5 worm cellular contexts compared by ENCODE assay signal in the genomic region with DNA sequence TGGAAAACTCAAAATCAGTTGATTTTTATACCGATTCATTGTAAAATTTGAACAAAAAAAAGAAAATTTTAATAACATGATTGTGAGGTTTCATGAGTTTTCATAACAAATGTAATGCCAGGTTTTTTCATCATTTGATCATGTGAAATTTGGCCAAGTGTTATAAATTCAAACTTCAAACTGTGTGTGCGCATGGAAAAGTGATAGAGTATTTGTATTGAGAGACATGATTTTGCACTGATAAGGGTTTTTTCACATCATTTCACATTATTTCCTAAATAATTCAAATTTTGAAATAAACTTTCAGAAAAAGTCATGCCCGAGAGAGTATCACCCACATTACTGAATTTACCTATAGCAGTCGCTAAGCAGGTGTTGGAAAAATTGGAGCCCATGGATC.
TF ChIP-seq lines count a peak whose summit lies in the region.

A gene (plus strand): TSS at position 277 of the 400 bp plus-strand sequence.

TF ChIP-seq in whole organism, L1 larva, 84 proteins besides CTCF, POLR2A, EP300 and RAD21:
- TF ChIP-seq elt-2 (tag; optimal IDR thresholded peaks at IDR 0.05; lab: Kevin White, UChicago) (peak; percentile 32), lin-35 (GFP tag; optimal IDR thresholded peaks at IDR 0.05; lab: Kevin White, UChicago) (peak in 1 of 2 experiments; percentile 45), dsc-1 (tag; optimal IDR thresholded peaks at IDR 0.05; lab: Kevin White, UChicago) (no peak), alr-1 (tag; optimal IDR thresholded peaks at IDR 0.05; lab: Kevin White, UChicago; ENCODE audit: borderline replicate concordance) (no peak), hlh-17 (GFP tag; optimal IDR thresholded peaks at IDR 0.05; lab: Kevin White, UChicago; ENCODE audit: borderline replicate concordance) (no peak)

TF ChIP-seq in whole organism, L2 larva, 48 proteins besides CTCF, POLR2A, EP300 and RAD21:
- TF ChIP-seq fos-1 (tag; optimal IDR thresholded peaks at IDR 0.05; lab: Kevin White, UChicago) (peak; percentile 13), sem-4 (tag; optimal IDR thresholded peaks at IDR 0.05; lab: Kevin White, UChicago) (no peak), nhr-25 (tag; optimal IDR thresholded peaks at IDR 0.05; lab: Kevin White, UChicago) (no peak), ceh-82 (tag; optimal IDR thresholded peaks at IDR 0.05; lab: Kevin White, UChicago) (no peak), crh-2 (tag; optimal IDR thresholded peaks at IDR 0.05; lab: Kevin White, UChicago) (peak; percentile 7)

TF ChIP-seq in whole organism, L3 larva, 47 proteins besides CTCF, POLR2A, EP300 and RAD21:
- TF ChIP-seq nhr-76 (tag; optimal IDR thresholded peaks at IDR 0.05; lab: Kevin White, UChicago): no peak
- TF ChIP-seq pqm-1 (tag; optimal IDR thresholded peaks at IDR 0.05; lab: Kevin White, UChicago): peak; percentile 41
- TF ChIP-seq elt-2 (tag; optimal IDR thresholded peaks at IDR 0.05; lab: Kevin White, UChicago): peak; percentile 59
- no peak for TF ChIP-seq ztf-4 (tag; optimal IDR thresholded peaks at IDR 0.05; lab: Kevin White, UChicago)

TF ChIP-seq in whole organism, L4 larva, 104 proteins besides CTCF, POLR2A, EP300 and RAD21:
- TF ChIP-seq aha-1 (tag; lab: Kevin White, UChicago) (peak; percentile 88), nhr-237 (tag; optimal IDR thresholded peaks at IDR 0.05; lab: Kevin White, UChicago) (no peak), zip-2 (tag; optimal IDR thresholded peaks at IDR 0.05; lab: Kevin White, UChicago) (no peak), duxl-1 (tag; optimal IDR thresholded peaks at IDR 0.05; lab: Kevin White, UChicago; ENCODE audit: poor library complexity) (no peak), dve-1 (tag; optimal IDR thresholded peaks at IDR 0.05; lab: Kevin White, UChicago; ENCODE audit: insufficient read depth) (peak; percentile 16), ztf-11 (tag; optimal IDR thresholded peaks at IDR 0.05; lab: Kevin White, UChicago) (no peak), ZK337.2 (GFP tag; IDR thresholded peaks at IDR 0.05; lab: Robert Waterston, UW) (no peak), set-16 (GFP tag; IDR thresholded peaks at IDR 0.05; lab: Robert Waterston, UW) (no peak), aly-2 (tag; optimal IDR thresholded peaks at IDR 0.05; lab: Kevin White, UChicago) (no peak), vab-7 (GFP tag; IDR thresholded peaks at IDR 0.05; lab: Robert Waterston, UW) (no peak), ceh-28 (tag; optimal IDR thresholded peaks at IDR 0.05; lab: Kevin White, UChicago) (no peak), dmd-9 (GFP tag; IDR thresholded peaks at IDR 0.05; lab: Robert Waterston, UW) (no peak), rbr-2 (tag; optimal IDR thresholded peaks at IDR 0.05; lab: Kevin White, UChicago) (no peak), hlh-30 (tag; optimal IDR thresholded peaks at IDR 0.05; lab: Kevin White, UChicago; ENCODE audit: insufficient read depth) (peak; percentile 33), ctbp-1 (GFP tag; IDR thresholded peaks at IDR 0.05; lab: Robert Waterston, UW) (no peak), skn-1 (tag; optimal IDR thresholded peaks at IDR 0.05; lab: Kevin White, UChicago) (no peak), sdz-12 (GFP tag; optimal IDR thresholded peaks at IDR 0.05; lab: Kevin White, UChicago) (no peak), lir-3 (tag; optimal IDR thresholded peaks at IDR 0.05; lab: Kevin White, UChicago) (no peak), daf-19 (GFP tag; conservative IDR thresholded peaks at IDR 0.05; lab: Robert Waterston, UW) (no peak), daf-16 (GFP tag; optimal IDR thresholded peaks at IDR 0.05; lab: Kevin White, UChicago) (no peak), daf-16 (tag; optimal IDR thresholded peaks at IDR 0.05; lab: Kevin White, UChicago) (peak; percentile 58), ceh-32 (tag; optimal IDR thresholded peaks at IDR 0.05; lab: Kevin White, UChicago; ENCODE audit: poor library complexity) (no peak), Y48G9A.11 (GFP tag; IDR thresholded peaks at IDR 0.05; lab: Robert Waterston, UW) (no peak), ces-1 (GFP tag; optimal IDR thresholded peaks at IDR 0.05; lab: Kevin White, UChicago) (no peak), pqm-1 (tag; optimal IDR thresholded peaks at IDR 0.05; lab: Kevin White, UChicago) (peak; percentile 78), egl-27 (tag; optimal IDR thresholded peaks at IDR 0.05; lab: Kevin White, UChicago) (no peak), lin-15B (tag; optimal IDR thresholded peaks at IDR 0.05; lab: Kevin White, UChicago) (no peak), nhr-28 (tag; optimal IDR thresholded peaks at IDR 0.05; lab: Kevin White, UChicago) (peak; percentile 35), F49E8.2 (tag; optimal IDR thresholded peaks at IDR 0.05; lab: Kevin White, UChicago; ENCODE audit: borderline replicate concordance) (no peak), snpc-1.2 (GFP tag; IDR thresholded peaks at IDR 0.05; lab: Robert Waterston, UW) (no peak), T26A8.4 (GFP tag; IDR thresholded peaks at IDR 0.05; lab: Robert Waterston, UW) (no peak), ceh-44 (GFP tag; IDR thresholded peaks at IDR 0.05; lab: Robert Waterston, UW) (no peak), lsy-2 (tag; optimal IDR thresholded peaks at IDR 0.05; lab: Kevin White, UChicago) (no peak), dmd-6 (GFP tag; IDR thresholded peaks at IDR 0.05; lab: Robert Waterston, UW) (no peak), nhr-41 (GFP tag; IDR thresholded peaks at IDR 0.05; lab: Robert Waterston, UW) (no peak), F37D6.2 (tag; optimal IDR thresholded peaks at IDR 0.05; lab: Kevin White, UChicago) (no peak)

TF ChIP-seq in whole organism, young adult, 124 proteins besides CTCF, POLR2A, EP300 and RAD21:
- TF ChIP-seq cebp-1 (GFP tag; IDR thresholded peaks at IDR 0.05; lab: Robert Waterston, UW) (no peak), cebp-1 (tag; optimal IDR thresholded peaks at IDR 0.05; lab: Kevin White, UChicago) (peak; percentile 22), nhr-80 (tag; optimal IDR thresholded peaks at IDR 0.05; lab: Kevin White, UChicago) (peak; percentile 35), lin-35 (GFP tag; optimal IDR thresholded peaks at IDR 0.05; lab: Kevin White, UChicago) (no peak)
